Fruit fly (Drosophila melanogaster) whole organism, embryonic: Measurements from ENCODE around the gene Gcat.

Source experiments
- CG11247 ChIP-seq: fragments of 200-800 bp; sonication (Bioruptor generic); IDR thresholded peaks from 2 replicates; pipeline ENCODE4 v1.3.6; 2022; ENCODE audit warnings: missing biosample characterization, missing genetic modification characterization
- CG12104 ChIP-seq: fragments of 200-800 bp; sonication (Bioruptor generic); optimal IDR thresholded peaks from 3 replicates; lab custom pipeline; 2016; ENCODE audit warnings: missing biosample characterization, missing genetic modification characterization
- CG1792 ChIP-seq: fragments of 200-800 bp; sonication (Bioruptor generic); optimal IDR thresholded peaks from 2 replicates; lab custom pipeline; 2016; ENCODE audit warnings: missing biosample characterization, missing genetic modification characterization
- CG4404 ChIP-seq: fragments of 200-800 bp; sonication (Bioruptor generic); IDR thresholded peaks from 2 replicates; pipeline ENCODE4 v1.3.6; 2022; ENCODE audit warnings: missing biosample characterization, missing genetic modification characterization
- CG6654 ChIP-seq: fragments of 200-800 bp; sonication (Bioruptor generic); optimal IDR thresholded peaks from 2 replicates; lab custom pipeline; 2017; ENCODE audit warnings: missing biosample characterization, mild to moderate bottlenecking, missing genetic modification characterization
- CG9609 ChIP-seq: fragments of 200-800 bp; sonication (Bioruptor generic); optimal IDR thresholded peaks from 3 replicates; lab custom pipeline; 2016; ENCODE audit warnings: missing biosample characterization, missing genetic modification characterization
- Doc2 ChIP-seq: fragments of 200-800 bp; sonication (Bioruptor generic); IDR thresholded peaks from 2 replicates; pipeline ENCODE4 v1.3.6; 2022; ENCODE audit warnings: missing biosample characterization, missing genetic modification characterization
- bigmax ChIP-seq: fragments of 200-800 bp; sonication (Bioruptor generic); optimal IDR thresholded peaks from 2 replicates; lab custom pipeline; 2018; ENCODE audit warnings: missing biosample characterization, mild to moderate bottlenecking, missing genetic modification characterization
- caup ChIP-seq: fragments of 200-800 bp; sonication (Bioruptor generic); optimal IDR thresholded peaks from 3 replicates; lab custom pipeline; 2017; ENCODE audit warnings: missing biosample characterization, mild to moderate bottlenecking, missing genetic modification characterization, moderate library complexity; ENCODE audit not compliant: severe bottlenecking

dm6 chr3L:11821723-11822445 lies 21.2 kb upstream of the Gcat start, which contains the start of the genes CG11597 and CG5946:
- TF ChIP-seq CG1792 (GFP tag; lab: Kevin White, UChicago), result no peak
- TF ChIP-seq CG11247 (GFP tag; lab: Robert Waterston, UW), result no peak
- no peak for TF ChIP-seq CG6654 (GFP tag; lab: Kevin White, UChicago)
- TF ChIP-seq CG9609 (GFP tag; lab: Kevin White, UChicago), result no peak
- TF ChIP-seq bigmax, result no peak
- TF ChIP-seq Doc2 (GFP tag; lab: Robert Waterston, UW), result no peak
- TF ChIP-seq CG4404 (GFP tag; lab: Robert Waterston, UW), result no peak
- no peak for TF ChIP-seq CG12104 (GFP tag; lab: Kevin White, UChicago)
- TF ChIP-seq caup, result no peak
